Fruit fly (Drosophila melanogaster) whole organism, prepupa: Measurements from ENCODE around the gene CG6790.

Experiments used
- Blimp-1 ChIP-seq: fragments of 200-800 bp; sonication (Bioruptor generic); optimal IDR thresholded peaks from 3 replicates; lab custom pipeline; 2017; ENCODE audit warnings: missing biosample characterization, missing genetic modification characterization, mild to moderate bottlenecking, moderate library complexity, missing genetic modification reagents
- CG11294 ChIP-seq: fragments of 200-800 bp; sonication (Bioruptor generic); IDR thresholded peaks from 2 replicates; pipeline ENCODE4 v1.3.6; 2022; ENCODE audit warnings: missing biosample characterization, missing genetic modification characterization
- CG15336 ChIP-seq: fragments of 200-800 bp; sonication (Bioruptor generic); IDR thresholded peaks from 2 replicates; pipeline ENCODE4 v1.3.6; 2022; ENCODE audit warnings: missing biosample characterization, missing genetic modification characterization
- CG1621 ChIP-seq: fragments of 200-800 bp; sonication (Bioruptor generic); optimal IDR thresholded peaks from 3 replicates; lab custom pipeline; 2018; ENCODE audit warnings: missing biosample characterization, mild to moderate bottlenecking, missing genetic modification characterization
- CG3032 ChIP-seq: fragments of 200-800 bp; optimal IDR thresholded peaks from 2 replicates; lab custom pipeline; 2019; ENCODE audit warnings: missing biosample characterization, mild to moderate bottlenecking, missing genetic modification characterization, moderate library complexity
- CG31627 ChIP-seq: fragments of 200-800 bp; sonication (Bioruptor generic); optimal IDR thresholded peaks from 3 replicates; lab custom pipeline; 2016; ENCODE audit warnings: missing biosample characterization, missing genetic modification characterization
- CG32006 ChIP-seq: fragments of 200-800 bp; sonication (Bioruptor generic); optimal IDR thresholded peaks from 3 replicates; lab custom pipeline; 2017; ENCODE audit warnings: missing biosample characterization, mild to moderate bottlenecking, missing genetic modification characterization
- CG34406 ChIP-seq: fragments of 200-800 bp; sonication (Bioruptor generic); optimal IDR thresholded peaks from 3 replicates; lab custom pipeline; 2016; ENCODE audit warnings: missing biosample characterization, missing genetic modification characterization
- CG3919 ChIP-seq: fragments of 200-800 bp; sonication (Bioruptor generic); optimal IDR thresholded peaks from 3 replicates; lab custom pipeline; 2016; ENCODE audit warnings: missing biosample characterization, missing genetic modification characterization
- CG4318 ChIP-seq: fragments of 200-800 bp; sonication (Bioruptor generic); optimal IDR thresholded peaks from 3 replicates; lab custom pipeline; 2017; ENCODE audit warnings: missing biosample characterization, mild to moderate bottlenecking, missing genetic modification characterization
- CG6276 ChIP-seq: fragments of 200-800 bp; sonication (Bioruptor generic); optimal IDR thresholded peaks from 2 replicates; lab custom pipeline; 2017; ENCODE audit warnings: missing biosample characterization, mild to moderate bottlenecking, missing genetic modification characterization
- CG6854 ChIP-seq: fragments of 200-800 bp; sonication (Bioruptor generic); optimal IDR thresholded peaks from 2 replicates; lab custom pipeline; 2017; ENCODE audit warnings: missing biosample characterization, mild to moderate bottlenecking, missing genetic modification characterization
- CG8119 ChIP-seq: fragments of 200-800 bp; sonication (Bioruptor generic); IDR thresholded peaks from 3 replicates; pipeline ENCODE4 v1.3.6; 2022; ENCODE audit warnings: missing biosample characterization, missing genetic modification characterization
- CG9139 ChIP-seq: fragments of 200-800 bp; sonication (Bioruptor generic); optimal IDR thresholded peaks from 3 replicates; lab custom pipeline; 2017; ENCODE audit warnings: missing biosample characterization, mild to moderate bottlenecking, missing genetic modification characterization
- Eip75B ChIP-seq: fragments of 200-800 bp; sonication (Bioruptor generic); optimal IDR thresholded peaks from 3 replicates; lab custom pipeline; 2016; ENCODE audit warnings: missing biosample characterization, missing genetic modification characterization
- Eip78C ChIP-seq: fragments of 200-800 bp; sonication (Bioruptor generic); peaks from one replicate; lab custom pipeline; 2016; ENCODE audit warnings: missing biosample characterization, missing genetic modification characterization
- Ets21C ChIP-seq: fragments of 200-800 bp; sonication (Bioruptor generic); optimal IDR thresholded peaks from 3 replicates; lab custom pipeline; 2016; ENCODE audit warnings: missing biosample characterization, missing genetic modification characterization
- Ets96B ChIP-seq: fragments of 200-800 bp; optimal IDR thresholded peaks from 2 replicates; lab custom pipeline; 2019; ENCODE audit warnings: missing biosample characterization, mild to moderate bottlenecking, missing genetic modification characterization, moderate library complexity
- Gug ChIP-seq: fragments of 200-800 bp; sonication (Bioruptor generic); IDR thresholded peaks from 2 replicates; pipeline ENCODE4 v1.3.6; 2022; ENCODE audit warnings: missing biosample characterization, missing genetic modification characterization
- Hr38 ChIP-seq: sonication (Bioruptor generic); optimal IDR thresholded peaks from 2 replicates; lab custom pipeline; 2016; ENCODE audit warnings: missing biosample characterization, missing genetic modification characterization
- Hr39 ChIP-seq: fragments of 200-800 bp; sonication (Bioruptor generic); optimal IDR thresholded peaks from 2 replicates; lab custom pipeline; 2016; ENCODE audit warnings: missing biosample characterization, missing genetic modification characterization
- Hr4 ChIP-seq: fragments of 200-800 bp; sonication (Bioruptor generic); optimal IDR thresholded peaks from 3 replicates; lab custom pipeline; 2016; ENCODE audit warnings: missing biosample characterization, missing genetic modification characterization
- Sox15 ChIP-seq: fragments of 200-800 bp; sonication (Bioruptor generic); optimal IDR thresholded peaks from 3 replicates; lab custom pipeline; 2016; ENCODE audit warnings: missing biosample characterization, missing genetic modification characterization
- achi ChIP-seq: fragments of 200-800 bp; sonication (Bioruptor generic); optimal IDR thresholded peaks from 3 replicates; lab custom pipeline; 2016; ENCODE audit warnings: missing biosample characterization, missing genetic modification characterization
- acj6 ChIP-seq: fragments of 200-800 bp; sonication (Bioruptor generic); optimal IDR thresholded peaks from 3 replicates; lab custom pipeline; 2016; ENCODE audit warnings: missing biosample characterization, missing genetic modification characterization
- cyc ChIP-seq: fragments of 200-800 bp; sonication (Bioruptor generic); optimal IDR thresholded peaks from 3 replicates; lab custom pipeline; 2016; ENCODE audit warnings: missing biosample characterization, missing genetic modification characterization
- dac ChIP-seq: fragments of 200-800 bp; sonication (Bioruptor generic); optimal IDR thresholded peaks from 2 replicates; lab custom pipeline; 2017; ENCODE audit warnings: missing biosample characterization, mild to moderate bottlenecking, missing genetic modification characterization
- eg ChIP-seq: fragments of 200-800 bp; sonication (Bioruptor generic); IDR thresholded peaks from 3 replicates; pipeline ENCODE4 v1.3.6; 2022; ENCODE audit warnings: missing biosample characterization, missing genetic modification characterization
- fd59A ChIP-seq: fragments of 200-800 bp; sonication (Bioruptor generic); optimal IDR thresholded peaks from 2 replicates; lab custom pipeline; 2017; ENCODE audit warnings: missing biosample characterization, mild to moderate bottlenecking, missing genetic modification characterization, missing genetic modification reagents
- fd85E ChIP-seq: fragments of 200-800 bp; sonication (Bioruptor generic); optimal IDR thresholded peaks from 3 replicates; lab custom pipeline; 2016; ENCODE audit warnings: missing biosample characterization, missing genetic modification characterization
- fkh ChIP-seq: fragments of 200-800 bp; sonication (Bioruptor generic); optimal IDR thresholded peaks from 3 replicates; lab custom pipeline; 2017; ENCODE audit warnings: missing biosample characterization, mild to moderate bottlenecking, missing genetic modification characterization, moderate library complexity
- lz ChIP-seq: fragments of 200-800 bp; sonication (Bioruptor generic); optimal IDR thresholded peaks from 3 replicates; lab custom pipeline; 2016; ENCODE audit warnings: missing biosample characterization, missing genetic modification characterization
- pdm3 ChIP-seq: fragments of 200-800 bp; sonication (Bioruptor generic); optimal IDR thresholded peaks from 3 replicates; lab custom pipeline; 2016; ENCODE audit warnings: missing biosample characterization, missing genetic modification characterization
- ss ChIP-seq, 2 experiments: fragments of 200-800 bp; sonication (Bioruptor generic); optimal IDR thresholded peaks; 2 replicates in 1 of 2; 3 replicates in 1 of 2; lab custom pipeline; 2017 to 2018; ENCODE audit warnings: mild to moderate bottlenecking in 2 of 2, missing biosample characterization in 2 of 2, missing genetic modification characterization in 2 of 2, moderate library complexity in 1 of 2
- svp ChIP-seq: fragments of 200-800 bp; sonication (Bioruptor generic); peaks from one replicate; lab custom pipeline; 2016; ENCODE audit warnings: missing biosample characterization, missing genetic modification characterization
- topi ChIP-seq: fragments of 200-800 bp; sonication (Bioruptor generic); optimal IDR thresholded peaks from 3 replicates; lab custom pipeline; 2016; ENCODE audit warnings: missing biosample characterization, missing genetic modification characterization
- vri ChIP-seq: fragments of 200-800 bp; sonication (Bioruptor generic); optimal IDR thresholded peaks from 3 replicates; lab custom pipeline; 2016; ENCODE audit warnings: missing biosample characterization, mild to moderate bottlenecking, missing genetic modification characterization

Gene CG6790

dm6 chr3R:11613252-11614036 is 34.9 kb upstream of the CG6790 start (continued):
- TF ChIP-seq cyc = peak; percentile 63
- TF ChIP-seq Ets96B (tag; lab: Kevin White, UChicago) = no peak
- peak; percentile 5 for TF ChIP-seq CG3032 (tag; lab: Kevin White, UChicago)
- no peak for TF ChIP-seq vri (GFP tag; lab: Kevin White, UChicago)
- peak; percentile 77 for TF ChIP-seq fkh (GFP tag; lab: Kevin White, UChicago)
- peak; percentile 69 for TF ChIP-seq Hr39 (GFP tag; lab: Kevin White, UChicago)
- no peak for TF ChIP-seq CG8119 (GFP tag; lab: Robert Waterston, UW)
- peak; percentile 89 for TF ChIP-seq svp
- TF ChIP-seq Sox15 (GFP tag; lab: Kevin White, UChicago) = no peak
- TF ChIP-seq ss (GFP tag; optimal IDR thresholded peaks at IDR 0.05; lab: Kevin White, UChicago) = no peak
- no peak for TF ChIP-seq CG6276 (GFP tag; lab: Kevin White, UChicago)
- TF ChIP-seq Eip78C = peak; percentile 69
- no peak for TF ChIP-seq achi
- TF ChIP-seq fd59A (GFP tag; lab: Kevin White, UChicago) = no peak
- TF ChIP-seq CG31627 (GFP tag; lab: Kevin White, UChicago) = peak; percentile 73
- no peak for TF ChIP-seq CG4318

dm6 chr3R:11612467-11612866 is 33.9 kb upstream of the CG6790 start:
- peak; percentile 15 for TF ChIP-seq Hr4 (GFP tag; lab: Kevin White, UChicago)
- TF ChIP-seq CG34406 (GFP tag; lab: Kevin White, UChicago) = no peak
- TF ChIP-seq Eip78C = peak; percentile 57
- TF ChIP-seq fd85E = no peak
- no peak for TF ChIP-seq CG11294 (GFP tag; lab: Robert Waterston, UW)
- peak; percentile 30 for TF ChIP-seq CG32006 (GFP tag; lab: Kevin White, UChicago)
- TF ChIP-seq CG15336 (GFP tag; lab: Robert Waterston, UW) = peak; percentile 55

DNA sequence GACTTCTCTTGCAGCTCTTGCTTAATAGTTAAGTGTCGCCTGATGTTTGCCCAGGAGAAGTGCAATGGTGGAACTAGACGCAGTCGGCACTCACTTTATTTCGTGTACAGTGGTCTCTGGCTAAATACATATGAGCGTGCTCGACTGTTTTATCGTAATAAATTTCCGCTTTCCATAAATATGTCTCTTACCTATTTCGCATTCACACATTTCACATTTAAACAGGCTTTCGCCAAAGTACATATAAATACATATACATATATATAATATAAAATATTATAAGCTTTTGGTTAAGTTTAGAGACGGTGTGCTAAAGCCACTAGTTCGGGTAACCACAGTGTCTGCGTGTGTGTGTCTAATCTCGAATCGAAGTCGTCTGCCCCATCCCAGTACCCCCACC is 28.1 kb upstream of the CG6790 start:
- TF ChIP-seq CG32006 (GFP tag; lab: Kevin White, UChicago) = peak; percentile 75
- peak; percentile 22 for TF ChIP-seq achi
- peak; percentile 58 for TF ChIP-seq CG6276 (GFP tag; lab: Kevin White, UChicago)
- no peak for TF ChIP-seq Blimp-1 (GFP tag; lab: Kevin White, UChicago)
- no peak for TF ChIP-seq pdm3 (GFP tag; lab: Kevin White, UChicago)
- no peak; the same call in 1 of the 2 replicates for TF ChIP-seq Gug (GFP tag; lab: Robert Waterston, UW)
- peak; percentile 73 for TF ChIP-seq CG8119 (GFP tag; lab: Robert Waterston, UW)
- TF ChIP-seq lz = no peak
- TF ChIP-seq dac = peak; percentile 56
- no peak for TF ChIP-seq Ets96B (tag; lab: Kevin White, UChicago)
- TF ChIP-seq CG4318 = peak; percentile 36
- peak; percentile 24 for TF ChIP-seq CG3919 (GFP tag; lab: Kevin White, UChicago)
- no peak for TF ChIP-seq CG6854 (GFP tag; lab: Kevin White, UChicago)
- TF ChIP-seq Eip75B (GFP tag; lab: Kevin White, UChicago) = no peak
- peak; percentile 8 for TF ChIP-seq acj6 (GFP tag; lab: Kevin White, UChicago)
- peak; percentile 47 for TF ChIP-seq Hr4 (GFP tag; lab: Kevin White, UChicago)
- TF ChIP-seq Eip78C = peak; percentile 44
- no peak for TF ChIP-seq Hr38 (GFP tag; lab: Kevin White, UChicago)
- TF ChIP-seq CG15336 (GFP tag; lab: Robert Waterston, UW) = peak; percentile 62; the same call in 1 of the 2 replicates
- TF ChIP-seq eg (GFP tag; lab: Robert Waterston, UW) = peak; percentile 36; the same call in 1 of the 3 replicates
- TF ChIP-seq CG1621 (tag; lab: Kevin White, UChicago) = no peak
- TF ChIP-seq Ets21C (GFP tag; lab: Kevin White, UChicago) = no peak
- TF ChIP-seq CG11294 (GFP tag; lab: Robert Waterston, UW) = no peak
- TF ChIP-seq svp = peak; percentile 12
- TF ChIP-seq fd59A (GFP tag; lab: Kevin White, UChicago) = no peak
- no peak for TF ChIP-seq Sox15 (GFP tag; lab: Kevin White, UChicago)
- no peak for TF ChIP-seq CG9139
- no peak for TF ChIP-seq topi (GFP tag; lab: Kevin White, UChicago)
